Worm (Caenorhabditis elegans) whole organism, L2 larva: Measurements from ENCODE around the gene C27H5.6.

Experiments used
- aly-2 ChIP-seq: fragments of 150-350 bp; optimal IDR thresholded peaks from 2 replicates; lab custom pipeline; 2014; ENCODE audit warnings: missing biosample characterization, missing genetic modification characterization
- blmp-1 ChIP-seq: sonication (generic microtip); optimal IDR thresholded peaks from 2 replicates; lab custom pipeline; 2017; ENCODE audit warnings: missing genetic modification characterization, mild to moderate bottlenecking, missing compliant biosample characterization, antibody characterized with exemption, moderate library complexity; ENCODE audit not compliant: insufficient read depth
- ceh-16 ChIP-seq: fragments of 150-350 bp; optimal IDR thresholded peaks from 2 replicates; lab custom pipeline; 2014; ENCODE audit warnings: missing biosample characterization, missing genetic modification characterization
- ceh-82 ChIP-seq: fragments of 150-350 bp; optimal IDR thresholded peaks from 2 replicates; lab custom pipeline; 2014; ENCODE audit warnings: missing biosample characterization, missing genetic modification characterization
- crh-2 ChIP-seq: sonication (generic microtip); optimal IDR thresholded peaks from 2 replicates; lab custom pipeline; 2017; ENCODE audit warnings: missing biosample characterization, missing genetic modification characterization
- egl-27 ChIP-seq: sonication (generic microtip); optimal IDR thresholded peaks from 3 replicates; lab custom pipeline; 2017; ENCODE audit warnings: missing biosample characterization, missing genetic modification reagents, missing genetic modification characterization
- elt-1 ChIP-seq: fragments of 150-350 bp; optimal IDR thresholded peaks from 2 replicates; lab custom pipeline; 2014; ENCODE audit warnings: missing biosample characterization, missing genetic modification characterization
- lin-39 ChIP-seq: fragments of 150-350 bp; optimal IDR thresholded peaks from 2 replicates; lab custom pipeline; 2014; ENCODE audit warnings: missing biosample characterization, missing genetic modification reagents, missing genetic modification characterization
- nhr-11 ChIP-seq: fragments of 150-350 bp; optimal IDR thresholded peaks from 2 replicates; lab custom pipeline; 2014; ENCODE audit warnings: missing biosample characterization, missing genetic modification characterization
- nhr-12 ChIP-seq: fragments of 150-350 bp; optimal IDR thresholded peaks from 2 replicates; lab custom pipeline; 2014; ENCODE audit warnings: missing biosample characterization, missing genetic modification characterization
- nhr-21 ChIP-seq: fragments of 150-350 bp; optimal IDR thresholded peaks from 2 replicates; lab custom pipeline; 2014; ENCODE audit warnings: missing biosample characterization, missing genetic modification characterization
- nhr-237 ChIP-seq: fragments of 150-350 bp; optimal IDR thresholded peaks from 2 replicates; lab custom pipeline; 2014; ENCODE audit warnings: missing biosample characterization, missing genetic modification characterization
- nhr-77 ChIP-seq: fragments of 150-350 bp; optimal IDR thresholded peaks from 2 replicates; lab custom pipeline; 2014; ENCODE audit warnings: missing biosample characterization, missing genetic modification characterization
- snpc-4 ChIP-seq: fragments of 150-350 bp; optimal IDR thresholded peaks from 2 replicates; lab custom pipeline; 2014; ENCODE audit warnings: missing biosample characterization, missing genetic modification characterization

ce11 chrII:7212059-7212458 is 25.0 kb upstream of the C27H5.6 start, which contains the start of gene E04F6.9:
- TF ChIP-seq elt-1 (tag; lab: Kevin White, UChicago) (no peak), blmp-1 (no peak), nhr-237 (tag; lab: Kevin White, UChicago) (no peak), nhr-12 (tag; lab: Kevin White, UChicago) (no peak), ceh-82 (no peak), nhr-11 (tag; lab: Kevin White, UChicago) (no peak), nhr-77 (tag; lab: Kevin White, UChicago) (no peak), snpc-4 (tag; lab: Kevin White, UChicago) (no peak), egl-27 (no peak), nhr-21 (tag; lab: Kevin White, UChicago) (no peak), aly-2 (tag; lab: Kevin White, UChicago) (no peak), lin-39 (tag; lab: Kevin White, UChicago) (no peak), ceh-16 (tag; lab: Kevin White, UChicago) (no peak), crh-2 (tag; lab: Kevin White, UChicago) (no peak)
